Worm (Caenorhabditis elegans): ENCODE results near the gene Y58A7A.3.

DNA sequence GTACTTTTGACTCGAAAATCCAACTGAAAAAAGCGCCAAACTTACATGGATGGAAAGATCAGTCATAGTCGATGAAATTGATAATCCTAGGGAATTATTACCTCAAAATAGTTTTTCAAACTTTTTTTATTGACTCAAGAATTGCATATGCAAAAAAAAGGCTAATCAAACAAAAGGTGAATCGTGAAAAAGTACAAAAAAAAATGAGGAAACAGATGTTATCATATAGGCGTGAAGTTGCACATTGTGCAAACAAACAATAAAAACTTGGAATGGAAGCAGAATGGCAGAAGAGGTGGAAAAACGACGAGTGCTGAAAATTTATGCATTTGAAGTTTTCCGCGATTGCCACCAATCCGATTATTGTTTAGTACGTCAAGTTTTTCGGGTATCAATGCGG lies 34.6 kb downstream of the Y58A7A.3 start, which contains the start of gene exc-14:
- TF ChIP-seq him-1 (tag; optimal IDR thresholded peaks at IDR 0.05) (no peak), W03F9.2 (tag; optimal IDR thresholded peaks at IDR 0.05) (no peak)
